Worm (Caenorhabditis elegans) whole organism, L1 larva: ENCODE measurements around the gene C35A11.4.

Experiments used
- C04F5.9 ChIP-seq: sonication (generic microtip); optimal IDR thresholded peaks from 2 replicates; lab custom pipeline; 2016; ENCODE audit warnings: missing genetic modification characterization, missing compliant biosample characterization
- F16B12.6 ChIP-seq: fragments of 150-350 bp; optimal IDR thresholded peaks from 2 replicates; lab custom pipeline; 2014; ENCODE audit warnings: missing biosample characterization, missing genetic modification characterization
- Y116A8C.19 ChIP-seq: sonication (generic microtip); optimal IDR thresholded peaks from 2 replicates; lab custom pipeline; 2016; ENCODE audit warnings: missing compliant biosample characterization, missing genetic modification characterization, borderline replicate concordance
- aha-1 ChIP-seq: fragments of 150-350 bp; optimal IDR thresholded peaks from 2 replicates; lab custom pipeline; 2014; ENCODE audit warnings: missing biosample characterization, missing genetic modification characterization
- ama-1 ChIP-seq: fragments of 150-350 bp; optimal IDR thresholded peaks from 2 replicates; lab custom pipeline; 2014
- blmp-1 ChIP-seq: fragments of 150-350 bp; optimal IDR thresholded peaks from 2 replicates; lab custom pipeline; 2014; ENCODE audit warnings: missing biosample characterization, missing genetic modification characterization
- ceh-63 ChIP-seq: fragments of 200-800 bp; sonication (Bioruptor generic); optimal IDR thresholded peaks from 2 replicates; lab custom pipeline; 2018; ENCODE audit warnings: mild to moderate bottlenecking, missing genetic modification characterization, missing compliant biosample characterization
- ceh-88 ChIP-seq: fragments of 200-800 bp; sonication (Bioruptor generic); IDR thresholded peaks from 2 replicates; pipeline ENCODE4 v1.3.6; 2022; ENCODE audit warnings: missing genetic modification characterization, missing compliant biosample characterization
- ces-1 ChIP-seq: fragments of 150-350 bp; optimal IDR thresholded peaks from 2 replicates; lab custom pipeline; 2014; ENCODE audit warnings: missing biosample characterization, missing genetic modification reagents, missing genetic modification characterization
- dsc-1 ChIP-seq: sonication (generic microtip); optimal IDR thresholded peaks from 2 replicates; lab custom pipeline; 2016; ENCODE audit warnings: mild to moderate bottlenecking, missing genetic modification characterization, missing compliant biosample characterization
- efl-1 ChIP-seq, 4 experiments: fragments of 150-350 bp; optimal IDR thresholded peaks in 3 of 4; peaks in 1 of 4; 1 replicate in 1 of 4; 2 replicates in 3 of 4; lab custom pipeline; 2014; ENCODE audit warnings: missing biosample characterization in 2 of 4, missing genetic modification characterization in 2 of 4, missing genetic modification reagents in 2 of 4
- egl-27 ChIP-seq, 2 experiments: fragments of 150-350 bp in 1 of 2; sonication (generic microtip); optimal IDR thresholded peaks; 3 replicates each; lab custom pipeline; 2017 to 2018; ENCODE audit warnings: missing biosample characterization in 2 of 2, missing genetic modification characterization in 2 of 2, missing genetic modification reagents in 2 of 2
- elt-2 ChIP-seq: sonication (generic microtip); optimal IDR thresholded peaks from 2 replicates; lab custom pipeline; 2016; ENCODE audit warnings: missing genetic modification characterization, mild to moderate bottlenecking, inconsistent platforms, missing compliant biosample characterization, missing genetic modification reagents
- ets-5 ChIP-seq: fragments of 200-800 bp; sonication (Bioruptor generic); IDR thresholded peaks from 2 replicates; pipeline ENCODE4 v1.3.6; 2022; ENCODE audit warnings: missing genetic modification characterization, missing compliant biosample characterization
- hlh-4 ChIP-seq: sonication (generic microtip); optimal IDR thresholded peaks from 2 replicates; lab custom pipeline; 2016; ENCODE audit warnings: mild to moderate bottlenecking, missing genetic modification characterization, missing compliant biosample characterization
- isw-1 ChIP-seq: fragments of 200-800 bp; sonication (Bioruptor generic); IDR thresholded peaks from 2 replicates; pipeline ENCODE4 v1.3.6; 2022; ENCODE audit warnings: missing genetic modification characterization, missing compliant biosample characterization
- lin-35 ChIP-seq, 2 experiments: fragments of 150-350 bp; optimal IDR thresholded peaks; 2 replicates each; lab custom pipeline; 2014; ENCODE audit warnings: missing biosample characterization in 2 of 2, missing genetic modification characterization in 2 of 2, missing genetic modification reagents in 2 of 2
- lir-3 ChIP-seq: sonication (generic microtip); optimal IDR thresholded peaks from 2 replicates; lab custom pipeline; 2016; ENCODE audit warnings: mild to moderate bottlenecking, missing genetic modification characterization, moderate library complexity, missing compliant biosample characterization; ENCODE audit not compliant: poor library complexity
- lsy-2 ChIP-seq, 2 experiments: fragments of 150-350 bp; optimal IDR thresholded peaks; 2 replicates each; lab custom pipeline; 2014; ENCODE audit warnings: missing biosample characterization in 2 of 2, missing genetic modification characterization in 2 of 2
- nhr-19 ChIP-seq: fragments of 200-800 bp; sonication (Bioruptor generic); conservative IDR thresholded peaks from 2 replicates; pipeline ENCODE4 v1.3.6; 2022; ENCODE audit warnings: missing genetic modification characterization, missing compliant biosample characterization
- nhr-47 ChIP-seq: sonication (generic microtip); optimal IDR thresholded peaks from 2 replicates; lab custom pipeline; 2016; ENCODE audit warnings: mild to moderate bottlenecking, missing genetic modification characterization, moderate library complexity, missing compliant biosample characterization
- nhr-71 ChIP-seq: sonication (generic microtip); optimal IDR thresholded peaks from 2 replicates; lab custom pipeline; 2016; ENCODE audit warnings: mild to moderate bottlenecking, missing genetic modification characterization, moderate library complexity, missing compliant biosample characterization
- nhr-76 ChIP-seq: sonication (generic microtip); optimal IDR thresholded peaks from 2 replicates; lab custom pipeline; 2017; ENCODE audit warnings: missing biosample characterization, missing genetic modification characterization
- nhr-84 ChIP-seq: sonication (generic microtip); optimal IDR thresholded peaks from 2 replicates; lab custom pipeline; 2017; ENCODE audit warnings: missing biosample characterization, missing genetic modification characterization
- pag-3 ChIP-seq: sonication (generic microtip); optimal IDR thresholded peaks from 2 replicates; lab custom pipeline; 2017; ENCODE audit warnings: missing genetic modification characterization, mild to moderate bottlenecking, missing compliant biosample characterization, antibody characterized with exemption, borderline replicate concordance; ENCODE audit not compliant: insufficient read depth
- snpc-4 ChIP-seq: fragments of 150-350 bp; optimal IDR thresholded peaks from 2 replicates; lab custom pipeline; 2014; ENCODE audit warnings: missing biosample characterization, missing genetic modification characterization
- snu-23 ChIP-seq: sonication (generic microtip); optimal IDR thresholded peaks from 2 replicates; lab custom pipeline; 2016; ENCODE audit warnings: missing genetic modification characterization, missing compliant biosample characterization
- sptf-1 ChIP-seq: fragments of 150-350 bp; optimal IDR thresholded peaks from 2 replicates; lab custom pipeline; 2014; ENCODE audit warnings: missing biosample characterization, missing genetic modification characterization
- sup-37 ChIP-seq: fragments of 200-800 bp; sonication (Bioruptor generic); optimal IDR thresholded peaks from 2 replicates; lab custom pipeline; 2018; ENCODE audit warnings: mild to moderate bottlenecking, missing genetic modification characterization, missing compliant biosample characterization
- swsn-7 ChIP-seq: sonication (generic microtip); optimal IDR thresholded peaks from 2 replicates; lab custom pipeline; 2016; ENCODE audit warnings: missing genetic modification characterization, missing compliant biosample characterization
- unc-130 ChIP-seq: fragments of 150-350 bp; optimal IDR thresholded peaks from 2 replicates; lab custom pipeline; 2017; ENCODE audit warnings: missing biosample characterization, missing genetic modification characterization, inconsistent platforms
- unc-62 ChIP-seq: fragments of 150-350 bp; optimal IDR thresholded peaks from 2 replicates; lab custom pipeline; 2014; ENCODE audit warnings: missing biosample characterization, missing genetic modification reagents, missing genetic modification characterization
- unc-98 ChIP-seq: fragments of 200-800 bp; sonication (Bioruptor generic); IDR thresholded peaks from 2 replicates; pipeline ENCODE4 v1.3.6; 2022; ENCODE audit warnings: missing genetic modification characterization, missing compliant biosample characterization
- vab-15 ChIP-seq: sonication (generic microtip); optimal IDR thresholded peaks from 2 replicates; lab custom pipeline; 2017; ENCODE audit warnings: missing genotype, mild to moderate bottlenecking, missing genetic modification characterization, missing compliant biosample characterization
- zag-1 ChIP-seq: fragments of 150-350 bp; optimal IDR thresholded peaks from 2 replicates; lab custom pipeline; 2014; ENCODE audit warnings: missing biosample characterization, missing genetic modification characterization
- ztf-11 ChIP-seq, 2 experiments: sonication (generic microtip); optimal IDR thresholded peaks; 2 replicates each; lab custom pipeline; 2016 to 2017; ENCODE audit warnings: missing genetic modification characterization in 2 of 2, missing biosample characterization in 1 of 2, missing compliant biosample characterization in 1 of 2

Gene C35A11.4

ce11 chrV:5385914-5386493, 6.9 kb downstream of the C35A11.4 start, which contains the start of gene C35A11.2:
C35A11.2 (plus strand) TSS chrV:5386299.
- TF ChIP-seq elt-2 = no peak
- peak; percentile 96 for TF ChIP-seq blmp-1 (tag; lab: Kevin White, UChicago)

DNA sequence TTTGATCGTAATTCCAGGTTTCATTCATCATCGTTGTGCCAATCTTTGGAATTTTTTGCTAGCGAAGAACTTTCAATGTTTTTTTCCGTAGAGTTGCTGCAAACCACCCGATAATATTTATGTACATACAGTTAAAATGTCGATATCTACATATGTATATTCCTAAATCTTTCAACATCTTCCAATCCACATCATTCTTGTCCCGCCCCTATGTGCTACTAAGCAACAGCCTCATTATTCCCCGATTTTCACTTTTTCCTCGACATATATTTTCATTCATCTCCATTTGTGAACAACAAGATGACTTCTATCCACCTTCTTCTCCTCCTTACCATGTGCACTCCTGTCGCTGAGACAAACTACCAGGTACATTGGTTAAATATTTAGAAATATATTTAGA, 20.8 kb downstream of the C35A11.4 start, which contains the start of gene C35A11.3:
Gene C35A11.3, plus strand, starts transcription at position 301 of the 400 bp plus-strand sequence.
- TF ChIP-seq Y116A8C.19 (tag; lab: Kevin White, UChicago) (no peak), snu-23 (GFP tag; lab: Kevin White, UChicago) (no peak), ceh-88 (GFP tag; lab: Robert Waterston, UW) (no peak), nhr-71 (no peak), nhr-84 (no peak), unc-98 (no peak), dsc-1 (tag; lab: Kevin White, UChicago) (no peak), lsy-2 (tag; optimal IDR thresholded peaks at IDR 0.05; lab: Kevin White, UChicago) (no peak), C04F5.9 (tag; lab: Kevin White, UChicago) (no peak), ama-1 (no peak), egl-27 (tag; optimal IDR thresholded peaks at IDR 0.05; lab: Kevin White, UChicago) (no peak), blmp-1 (tag; lab: Kevin White, UChicago) (no peak)

DNA sequence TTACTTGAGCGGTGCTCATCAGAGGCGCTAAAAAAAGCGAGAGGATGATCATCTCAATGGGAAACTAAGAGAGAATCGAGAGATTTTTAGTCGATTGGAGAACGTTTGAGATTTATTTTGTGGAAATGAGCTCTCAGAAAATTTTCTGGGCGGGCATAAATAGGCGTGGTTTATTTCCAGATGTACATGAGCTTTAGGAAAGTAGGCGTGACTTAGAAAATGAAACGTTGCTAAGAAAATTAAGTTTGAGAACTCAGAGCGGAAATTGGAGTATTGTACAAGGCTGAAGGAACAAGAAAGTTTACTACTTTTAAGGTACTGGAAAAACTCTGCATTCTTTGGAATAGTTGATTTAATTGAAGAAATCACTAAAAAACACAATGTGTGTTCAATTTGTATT, 24.2 kb downstream of the C35A11.4 start, which contains the start of gene T09D3.9:
Gene T09D3.9, minus strand, starts transcription at position 101 of the 400 bp plus-strand sequence.
- TF ChIP-seq lir-3 (tag; lab: Kevin White, UChicago) = no peak
- no peak for TF ChIP-seq pag-3 (tag; lab: Kevin White, UChicago)
- TF ChIP-seq nhr-76 (tag; lab: Kevin White, UChicago) = no peak
- no peak for TF ChIP-seq ces-1 (GFP tag; lab: Kevin White, UChicago)
- TF ChIP-seq unc-130 = no peak
- no peak for TF ChIP-seq lin-35 (GFP tag; optimal IDR thresholded peaks at IDR 0.05; lab: Kevin White, UChicago)
- TF ChIP-seq aha-1 = no peak
- no peak for TF ChIP-seq unc-62
- TF ChIP-seq dsc-1 (tag; lab: Kevin White, UChicago) = no peak
- no peak for TF ChIP-seq ets-5
- TF ChIP-seq snu-23 (GFP tag; lab: Kevin White, UChicago) = no peak

DNA sequence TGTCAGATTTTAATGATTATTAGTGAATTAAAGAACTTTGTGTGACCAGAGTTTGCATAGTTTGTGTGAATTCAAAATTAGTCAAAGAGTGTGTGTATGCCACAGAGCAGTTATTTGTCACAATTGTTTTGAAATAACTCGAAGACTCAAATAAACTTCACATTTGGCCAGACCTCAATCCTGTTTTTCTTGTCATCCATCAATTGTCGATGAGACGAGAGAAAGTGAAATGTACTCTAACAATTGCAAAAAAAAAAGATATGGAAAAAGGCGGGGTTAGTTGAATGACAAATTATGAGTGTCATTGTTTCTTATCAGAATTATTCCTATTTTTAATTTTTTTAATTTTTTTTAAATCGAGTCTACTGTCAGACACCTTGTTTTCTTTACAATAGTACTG, 28.1 kb downstream of the C35A11.4 start, which contains the start of gene T09D3.8:
Gene T09D3.8, plus strand, starts transcription at position 301 of the 400 bp plus-strand sequence.
- TF ChIP-seq snpc-4 (tag; lab: Kevin White, UChicago) (no peak), nhr-19 (no peak), zag-1 (no peak), sptf-1 (tag; lab: Kevin White, UChicago) (no peak), efl-1 (optimal IDR thresholded peaks at IDR 0.05; lab: Kevin White, UChicago) (no peak), efl-1 (GFP tag; optimal IDR thresholded peaks at IDR 0.05 in 1 of 2; lab: Kevin White, UChicago) (no peak), nhr-71 (no peak), ceh-88 (GFP tag; lab: Robert Waterston, UW) (no peak), ztf-11 (tag; optimal IDR thresholded peaks at IDR 0.05; lab: Kevin White, UChicago) (no peak), nhr-47 (tag; lab: Kevin White, UChicago) (no peak), F16B12.6 (tag; lab: Kevin White, UChicago) (no peak), sup-37 (no peak), isw-1 (GFP tag; lab: Robert Waterston, UW) (no peak), swsn-7 (tag; lab: Kevin White, UChicago) (no peak), vab-15 (tag; lab: Kevin White, UChicago) (no peak), hlh-4 (tag; lab: Kevin White, UChicago) (no peak), ceh-63 (GFP tag; lab: Kevin White, UChicago) (no peak)
